Worm (Caenorhabditis elegans) whole organism, L4/young adult: ENCODE measurements around the gene syp-1.

Experiments
- W03F9.2 ChIP-seq: fragments of 150-350 bp; optimal IDR thresholded peaks from 2 replicates; lab custom pipeline; 2014; ENCODE audit warnings: missing biosample characterization, missing genetic modification characterization
- dao-5 ChIP-seq: sonication (generic microtip); optimal IDR thresholded peaks from 2 replicates; lab custom pipeline; 2016; ENCODE audit warnings: missing genotype, missing genetic modification characterization, moderate library complexity, missing compliant biosample characterization
- him-1 ChIP-seq: sonication (generic microtip); optimal IDR thresholded peaks from 2 replicates; lab custom pipeline; 2016; ENCODE audit warnings: missing genotype, missing genetic modification reagents, missing genetic modification characterization, missing compliant biosample characterization

DNA sequence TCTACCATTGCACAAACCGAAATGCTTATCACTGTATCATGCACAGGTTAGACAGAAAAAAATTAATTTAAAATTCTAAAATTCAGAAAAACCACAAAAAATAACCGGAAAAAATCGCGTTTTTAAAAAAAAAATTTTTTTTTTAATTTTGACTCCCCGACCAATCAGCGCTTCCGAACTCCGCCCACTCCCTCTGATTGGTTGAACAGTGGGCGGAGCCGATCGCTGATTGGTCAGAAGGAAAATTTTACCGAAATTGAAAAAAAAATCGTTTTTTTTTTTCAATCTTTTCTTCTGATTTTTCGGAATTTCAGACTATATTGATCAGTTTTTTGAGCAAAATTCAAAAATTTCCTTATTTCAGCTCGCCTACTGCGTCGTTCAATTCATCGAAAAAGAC is 42.7 kb upstream of the syp-1 start:
- TF ChIP-seq him-1 (tag; lab: Kevin White, UChicago) (no peak), W03F9.2 (tag; lab: Kevin White, UChicago) (no peak), dao-5 (tag; lab: Kevin White, UChicago) (no peak)
